Worm (Caenorhabditis elegans): ENCODE measurements around the gene srm-6.

srm-6 gene

ce11 chrV:14352032-14352431, 15.3 kb downstream of the srm-6 start:
- no peak for TF ChIP-seq unc-39 (tag; optimal IDR thresholded peaks at IDR 0.05)
- peak; percentile 26 for TF ChIP-seq drap-1 (GFP tag; optimal IDR thresholded peaks at IDR 0.05)

- TF ChIP-seq blmp-1 (tag; optimal IDR thresholded peaks at IDR 0.05) (no peak), mls-2 (tag; optimal IDR thresholded peaks at IDR 0.05) (no peak), ces-1 (GFP tag; optimal IDR thresholded peaks at IDR 0.05) (no peak), bed-3 (GFP tag; optimal IDR thresholded peaks at IDR 0.05) (no peak), lsy-2 (tag; optimal IDR thresholded peaks at IDR 0.05) (no peak), pha-4 (tag; optimal IDR thresholded peaks at IDR 0.05) (no peak), unc-62 (GFP tag; optimal IDR thresholded peaks at IDR 0.05) (no peak), tbx-8 (GFP tag; optimal IDR thresholded peaks at IDR 0.05) (no peak), elt-1 (tag; optimal IDR thresholded peaks at IDR 0.05; ENCODE audit: borderline replicate concordance, insufficient read depth) (no peak), nhr-237 (tag; optimal IDR thresholded peaks at IDR 0.05) (no peak), snpc-4 (tag; optimal IDR thresholded peaks at IDR 0.05) (no peak), unc-120 (tag; optimal IDR thresholded peaks at IDR 0.05; ENCODE audit: poor library complexity, severe bottlenecking) (no peak), drap-1 (GFP tag; optimal IDR thresholded peaks at IDR 0.05) (no peak), unc-39 (tag; optimal IDR thresholded peaks at IDR 0.05) (no peak), ztf-11 (tag; optimal IDR thresholded peaks at IDR 0.05) (no peak), nhr-76 (tag; optimal IDR thresholded peaks at IDR 0.05) (no peak), nhr-12 (tag; optimal IDR thresholded peaks at IDR 0.05) (no peak), M03D4.4 (tag; optimal IDR thresholded peaks at IDR 0.05) (no peak), ceh-43 (GFP tag; optimal IDR thresholded peaks at IDR 0.05) (no peak)
Measured at ce11 chrV:14354258-14354877, 17.6 kb downstream of the srm-6 start, which contains the start of gene Y49A3A.3. Y49A3A.3 (plus strand) TSS chrV:14354410.

- TF ChIP-seq mep-1 (tag; optimal IDR thresholded peaks at IDR 0.05) (peak; percentile 36), ceh-39 (tag; optimal IDR thresholded peaks at IDR 0.05) (peak; percentile 25), tbx-8 (GFP tag; optimal IDR thresholded peaks at IDR 0.05) (no peak), elt-1 (tag; optimal IDR thresholded peaks at IDR 0.05; ENCODE audit: borderline replicate concordance, insufficient read depth) (no peak), lsy-2 (tag; optimal IDR thresholded peaks at IDR 0.05) (peak; percentile 79), nhr-237 (tag; optimal IDR thresholded peaks at IDR 0.05) (peak; percentile 72), sptf-1 (tag; optimal IDR thresholded peaks at IDR 0.05) (peak; percentile 53), nhr-2 (tag; optimal IDR thresholded peaks at IDR 0.05) (no peak), ces-1 (GFP tag; optimal IDR thresholded peaks at IDR 0.05) (peak; percentile 80), hlh-1 (tag; optimal IDR thresholded peaks at IDR 0.05) (peak; percentile 23), lin-13 (tag; optimal IDR thresholded peaks at IDR 0.05) (peak; percentile 74), unc-120 (tag; optimal IDR thresholded peaks at IDR 0.05; ENCODE audit: poor library complexity, severe bottlenecking) (peak; percentile 7), elt-3 (tag; optimal IDR thresholded peaks at IDR 0.05) (no peak), pha-4 (tag; optimal IDR thresholded peaks at IDR 0.05) (peak; percentile 77), drap-1 (GFP tag; optimal IDR thresholded peaks at IDR 0.05) (peak; percentile 12)
Measured at ce11 chrV:14355738-14356368, 19.1 kb downstream of the srm-6 start, which contains the start of gene cyn-1. cyn-1 (plus strand) TSS chrV:14356076.

- no peak for TF ChIP-seq M03D4.4 (tag; optimal IDR thresholded peaks at IDR 0.05)
- no peak for TF ChIP-seq mab-5 (tag; optimal IDR thresholded peaks at IDR 0.05)
- TF ChIP-seq nhr-12 (tag; optimal IDR thresholded peaks at IDR 0.05): no peak
- no peak for TF ChIP-seq mep-1 (tag; optimal IDR thresholded peaks at IDR 0.05)
- TF ChIP-seq elt-3 (tag; optimal IDR thresholded peaks at IDR 0.05): no peak
- TF ChIP-seq ces-1 (GFP tag; optimal IDR thresholded peaks at IDR 0.05): no peak
- TF ChIP-seq unc-120 (tag; optimal IDR thresholded peaks at IDR 0.05; ENCODE audit: poor library complexity, severe bottlenecking): no peak
- TF ChIP-seq hlh-1 (tag; optimal IDR thresholded peaks at IDR 0.05): no peak
- TF ChIP-seq lin-13 (tag; optimal IDR thresholded peaks at IDR 0.05): no peak
- no peak for TF ChIP-seq drap-1 (GFP tag; optimal IDR thresholded peaks at IDR 0.05)
- TF ChIP-seq sem-2 (GFP tag; optimal IDR thresholded peaks at IDR 0.05): no peak
- TF ChIP-seq lin-32 (GFP tag; optimal IDR thresholded peaks at IDR 0.05): no peak
- TF ChIP-seq flh-1 (GFP tag; optimal IDR thresholded peaks at IDR 0.05): no peak
- no peak for TF ChIP-seq sptf-1 (tag; optimal IDR thresholded peaks at IDR 0.05)
Measured at ce11 chrV:14358577-14358976, 21.8 kb downstream of the srm-6 start, which contains the start of gene Y49A3A.4. Y49A3A.4 (minus strand) TSS chrV:14358890.

All from whole organism, mixed stage, embryonic.